Worm (Caenorhabditis elegans) whole organism, L4 larva: ENCODE data around the gene cts-1.

Source experiments
- F10B5.3 ChIP-seq: sonication (generic microtip); optimal IDR thresholded peaks from 2 replicates; lab custom pipeline; 2016; ENCODE audit warnings: mild to moderate bottlenecking, missing genetic modification characterization, missing compliant biosample characterization
- F26F4.8 ChIP-seq: fragments of 200-800 bp; sonication (Bioruptor generic); conservative IDR thresholded peaks from 2 replicates; pipeline ENCODE4 v1.3.6; 2022; ENCODE audit warnings: missing genetic modification characterization, missing compliant biosample characterization
- F44E2.7 ChIP-seq: fragments of 200-800 bp; sonication (Bioruptor generic); IDR thresholded peaks from 2 replicates; pipeline ENCODE4 v2.1.2; 2022; ENCODE audit warnings: missing genetic modification characterization, missing compliant biosample characterization
- F49E8.2 ChIP-seq: sonication (generic microtip); optimal IDR thresholded peaks from 2 replicates; lab custom pipeline; 2016; ENCODE audit warnings: missing compliant biosample characterization, mild to moderate bottlenecking, missing genetic modification characterization, borderline replicate concordance
- R02D3.7 ChIP-seq: fragments of 150-350 bp; sonication (generic microtip); optimal IDR thresholded peaks from 3 replicates; lab custom pipeline; 2014; ENCODE audit warnings: missing biosample characterization, missing genetic modification characterization
- Y105C5A.15 ChIP-seq: fragments of 200-800 bp; sonication (Bioruptor generic); IDR thresholded peaks from 2 replicates; pipeline ENCODE4 v1.3.6; 2022; ENCODE audit warnings: missing genetic modification characterization, missing compliant biosample characterization
- Y48G9A.11 ChIP-seq: fragments of 200-800 bp; sonication (Bioruptor generic); IDR thresholded peaks from 2 replicates; pipeline ENCODE4 v1.3.6; 2022; ENCODE audit warnings: missing genetic modification reagents, missing genetic modification characterization, missing compliant biosample characterization
- Y5F2A.4 ChIP-seq: fragments of 200-800 bp; sonication (Bioruptor generic); optimal IDR thresholded peaks from 2 replicates; lab custom pipeline; 2018; ENCODE audit warnings: mild to moderate bottlenecking, missing genetic modification characterization, missing compliant biosample characterization
- Y75B8A.6 ChIP-seq: fragments of 200-800 bp; sonication (Bioruptor generic); IDR thresholded peaks from 2 replicates; pipeline ENCODE4 v1.3.6; 2022; ENCODE audit warnings: missing genetic modification reagents, missing genetic modification characterization, missing compliant biosample characterization
- ZK546.5 ChIP-seq, 2 experiments: sonication (generic microtip); optimal IDR thresholded peaks; 2 replicates each; lab custom pipeline; 2017; ENCODE audit warnings: missing biosample characterization in 2 of 2, missing genetic modification characterization in 2 of 2
- aha-1 ChIP-seq: fragments of 150-350 bp; peaks from one replicate; lab custom pipeline; 2014; ENCODE audit warnings: missing biosample characterization, missing genetic modification characterization
- aly-2 ChIP-seq: sonication (generic microtip); optimal IDR thresholded peaks from 2 replicates; lab custom pipeline; 2018; ENCODE audit warnings: missing biosample characterization, missing genetic modification characterization
- ama-1 ChIP-seq: fragments of 150-350 bp; optimal IDR thresholded peaks from 2 replicates; lab custom pipeline; 2014; ENCODE audit warnings: inconsistent platforms, mixed read lengths
- arid-1 ChIP-seq: fragments of 200-800 bp; sonication (Bioruptor generic); conservative IDR thresholded peaks from 2 replicates; pipeline ENCODE4 v1.3.6; 2022; ENCODE audit warnings: missing genetic modification reagents, missing genetic modification characterization, missing compliant biosample characterization
- ceh-62 ChIP-seq: sonication (generic microtip); optimal IDR thresholded peaks from 2 replicates; lab custom pipeline; 2017; ENCODE audit warnings: missing biosample characterization, missing genetic modification characterization
- ceh-82 ChIP-seq: sonication (generic microtip); optimal IDR thresholded peaks from 2 replicates; lab custom pipeline; 2017; ENCODE audit warnings: missing biosample characterization, missing genetic modification characterization
- daf-12 ChIP-seq: fragments of 150-350 bp; optimal IDR thresholded peaks from 2 replicates; lab custom pipeline; 2014; ENCODE audit warnings: missing biosample characterization, missing genetic modification reagents, missing genetic modification characterization
- daf-19 ChIP-seq: fragments of 200-800 bp; sonication (Bioruptor generic); conservative IDR thresholded peaks from 2 replicates; pipeline ENCODE4 v1.3.6; 2022; ENCODE audit warnings: missing genetic modification characterization, missing compliant biosample characterization
- dmd-9 ChIP-seq: fragments of 200-800 bp; sonication (Bioruptor generic); IDR thresholded peaks from 2 replicates; pipeline ENCODE4 v1.3.6; 2022; ENCODE audit warnings: missing genetic modification reagents, missing genetic modification characterization, missing compliant biosample characterization
- duxl-1 ChIP-seq: sonication (generic microtip); optimal IDR thresholded peaks from 2 replicates; lab custom pipeline; 2016; ENCODE audit warnings: mild to moderate bottlenecking, missing genetic modification characterization, moderate library complexity, missing compliant biosample characterization; ENCODE audit not compliant: poor library complexity
- dve-1 ChIP-seq: sonication (generic microtip); optimal IDR thresholded peaks from 2 replicates; lab custom pipeline; 2017; ENCODE audit warnings: antibody characterized with exemption, mild to moderate bottlenecking, missing genetic modification characterization, missing compliant biosample characterization; ENCODE audit not compliant: insufficient read depth
- gei-8 ChIP-seq: fragments of 200-800 bp; sonication (Bioruptor generic); optimal IDR thresholded peaks from 2 replicates; lab custom pipeline; 2018; ENCODE audit warnings: mild to moderate bottlenecking, missing genetic modification characterization, missing compliant biosample characterization
- lim-7 ChIP-seq: fragments of 200-800 bp; sonication (Bioruptor generic); IDR thresholded peaks from 2 replicates; pipeline ENCODE4 v1.3.6; 2022; ENCODE audit warnings: missing genetic modification characterization, missing compliant biosample characterization
- lin-13 ChIP-seq: fragments of 150-350 bp; optimal IDR thresholded peaks from 2 replicates; lab custom pipeline; 2014; ENCODE audit warnings: missing biosample characterization, missing genetic modification reagents, missing genetic modification characterization
- lin-15B ChIP-seq: fragments of 150-350 bp; sonication (generic microtip); optimal IDR thresholded peaks from 3 replicates; lab custom pipeline; 2014; ENCODE audit warnings: missing biosample characterization, missing genetic modification characterization
- lin-29 ChIP-seq: fragments of 200-800 bp; sonication (Bioruptor generic); IDR thresholded peaks from 2 replicates; pipeline ENCODE4 v1.3.6; 2022; ENCODE audit warnings: missing genetic modification reagents, missing genetic modification characterization, missing compliant biosample characterization
- madf-9 ChIP-seq: fragments of 200-800 bp; sonication (Bioruptor generic); conservative IDR thresholded peaks from 2 replicates; pipeline ENCODE4 v1.3.6; 2022; ENCODE audit warnings: missing genetic modification reagents, missing genetic modification characterization, missing compliant biosample characterization
- mdl-1 ChIP-seq, 2 experiments: fragments of 150-350 bp in 1 of 2; sonication (generic microtip) in 1 of 2; optimal IDR thresholded peaks; 2 replicates each; lab custom pipeline; 2014 to 2017; ENCODE audit warnings: missing biosample characterization in 2 of 2, missing genetic modification characterization in 2 of 2
- mxl-2 ChIP-seq: fragments of 200-800 bp; sonication (Bioruptor generic); conservative IDR thresholded peaks from 2 replicates; pipeline ENCODE4 v1.3.6; 2022; ENCODE audit warnings: missing genetic modification reagents, missing genetic modification characterization, missing compliant biosample characterization
- mxl-3 ChIP-seq: fragments of 200-800 bp; sonication (Bioruptor generic); optimal IDR thresholded peaks from 2 replicates; lab custom pipeline; 2018; ENCODE audit warnings: mild to moderate bottlenecking, missing genetic modification characterization, missing compliant biosample characterization
- nhr-10 ChIP-seq: fragments of 150-350 bp; optimal IDR thresholded peaks from 2 replicates; lab custom pipeline; 2014; ENCODE audit warnings: missing biosample characterization, missing genetic modification characterization
- nhr-102 ChIP-seq: sonication (generic microtip); optimal IDR thresholded peaks from 2 replicates; lab custom pipeline; 2016; ENCODE audit warnings: mild to moderate bottlenecking, missing genetic modification characterization, moderate library complexity, missing compliant biosample characterization
- nhr-11 ChIP-seq: fragments of 150-350 bp; optimal IDR thresholded peaks from 2 replicates; lab custom pipeline; 2014; ENCODE audit warnings: missing biosample characterization, missing genetic modification characterization
- nhr-111 ChIP-seq: fragments of 200-800 bp; sonication (Bioruptor generic); optimal IDR thresholded peaks from 2 replicates; lab custom pipeline; 2018; ENCODE audit warnings: mild to moderate bottlenecking, missing genetic modification characterization, missing compliant biosample characterization
- nhr-237 ChIP-seq: sonication (generic microtip); optimal IDR thresholded peaks from 2 replicates; lab custom pipeline; 2017; ENCODE audit warnings: missing biosample characterization, missing genetic modification characterization
- nhr-41 ChIP-seq: fragments of 200-800 bp; sonication (Bioruptor generic); IDR thresholded peaks from 2 replicates; pipeline ENCODE4 v1.3.6; 2022; ENCODE audit warnings: missing genetic modification reagents, missing genetic modification characterization, missing compliant biosample characterization
- nhr-48 ChIP-seq: sonication (generic microtip); optimal IDR thresholded peaks from 2 replicates; lab custom pipeline; 2016; ENCODE audit warnings: mild to moderate bottlenecking, missing genetic modification characterization, missing compliant biosample characterization
- nhr-76 ChIP-seq: fragments of 150-350 bp; optimal IDR thresholded peaks from 2 replicates; lab custom pipeline; 2014; ENCODE audit warnings: missing biosample characterization, missing genetic modification characterization
- pha-4 ChIP-seq, 2 experiments: fragments of 150-350 bp in 1 of 2; fragments of 200-800 bp in 1 of 2; sonication (Bioruptor generic) in 1 of 2; IDR thresholded peaks in 1 of 2; optimal IDR thresholded peaks in 1 of 2; 2 replicates each; pipeline versions ENCODE4 v1.3.6 to Lab custom; 2014 to 2022; ENCODE audit warnings: missing genetic modification characterization in 2 of 2, missing genetic modification reagents in 2 of 2, missing biosample characterization in 1 of 2, missing compliant biosample characterization in 1 of 2
- php-3 ChIP-seq: fragments of 200-800 bp; sonication (Bioruptor generic); IDR thresholded peaks from 2 replicates; pipeline ENCODE4 v1.3.6; 2022; ENCODE audit warnings: missing genetic modification reagents, missing genetic modification characterization, missing compliant biosample characterization
- saeg-2 ChIP-seq: fragments of 200-800 bp; sonication (Bioruptor generic); IDR thresholded peaks from 2 replicates; pipeline ENCODE4 v1.3.6; 2022; ENCODE audit warnings: missing genetic modification reagents, missing genetic modification characterization, missing compliant biosample characterization
- sdz-12 ChIP-seq: fragments of 200-800 bp; sonication (Bioruptor generic); optimal IDR thresholded peaks from 2 replicates; lab custom pipeline; 2018; ENCODE audit warnings: mild to moderate bottlenecking, missing genetic modification characterization, missing compliant biosample characterization
- set-16 ChIP-seq: fragments of 200-800 bp; sonication (Bioruptor generic); IDR thresholded peaks from 2 replicates; pipeline ENCODE4 v1.3.6; 2022; ENCODE audit warnings: missing genetic modification reagents, missing genetic modification characterization, missing compliant biosample characterization
- snpc-1.2 ChIP-seq: fragments of 200-800 bp; sonication (Bioruptor generic); IDR thresholded peaks from 2 replicates; pipeline ENCODE4 v1.3.6; 2022; ENCODE audit warnings: missing genetic modification reagents, missing genetic modification characterization, missing compliant biosample characterization
- spr-1 ChIP-seq: sonication (generic microtip); optimal IDR thresholded peaks from 2 replicates; lab custom pipeline; 2016; ENCODE audit warnings: mild to moderate bottlenecking, missing genetic modification characterization, missing compliant biosample characterization
- spr-3 ChIP-seq: fragments of 200-800 bp; sonication (Bioruptor generic); optimal IDR thresholded peaks from 2 replicates; lab custom pipeline; 2018; ENCODE audit warnings: mild to moderate bottlenecking, missing genetic modification characterization, missing compliant biosample characterization
- unc-39 ChIP-seq: sonication (generic microtip); optimal IDR thresholded peaks from 2 replicates; lab custom pipeline; 2017; ENCODE audit warnings: missing biosample characterization, missing genetic modification characterization
- vab-7 ChIP-seq: fragments of 200-800 bp; sonication (Bioruptor generic); IDR thresholded peaks from 2 replicates; pipeline ENCODE4 v1.3.6; 2022; ENCODE audit warnings: missing genetic modification reagents, missing genetic modification characterization, missing compliant biosample characterization
- zfp-3 ChIP-seq: fragments of 200-800 bp; sonication (Bioruptor generic); conservative IDR thresholded peaks from 2 replicates; pipeline ENCODE4 v1.3.6; 2022; ENCODE audit warnings: missing genetic modification reagents, missing genetic modification characterization, missing compliant biosample characterization
- zip-11 ChIP-seq: fragments of 200-800 bp; sonication (Bioruptor generic); IDR thresholded peaks from 2 replicates; pipeline ENCODE4 v1.3.6; 2022; ENCODE audit warnings: missing genetic modification characterization, missing compliant biosample characterization
- ztf-11 ChIP-seq: fragments of 150-350 bp; optimal IDR thresholded peaks from 2 replicates; lab custom pipeline; 2014; ENCODE audit warnings: missing biosample characterization, missing genetic modification characterization

The cts-1 gene

ce11 chrIII:10214540-10214979 lies 1.9 kb downstream of the cts-1 start (continued):
- TF ChIP-seq aly-2, result no peak
- no peak for TF ChIP-seq mdl-1 (tag; optimal IDR thresholded peaks at IDR 0.05; lab: Kevin White, UChicago)
- TF ChIP-seq vab-7 (GFP tag; lab: Robert Waterston, UW), result no peak
- TF ChIP-seq ztf-11, result no peak
- TF ChIP-seq daf-19, result no peak
- TF ChIP-seq spr-1, result peak; percentile 56
- no peak for TF ChIP-seq unc-39 (tag; lab: Kevin White, UChicago)
- TF ChIP-seq zip-11 (GFP tag; lab: Robert Waterston, UW), result no peak
- TF ChIP-seq set-16, result peak; percentile 27; the same call in 1 of the 2 replicates
- no peak for TF ChIP-seq nhr-76
- TF ChIP-seq nhr-111, result no peak
- peak; percentile 43 for TF ChIP-seq lin-13 (GFP tag; lab: Kevin White, UChicago)
- TF ChIP-seq nhr-10 (tag; lab: Kevin White, UChicago), result peak; percentile 85
- 0 out of 2 replicates have a peak, but pooled peaks have one; percentile 32 for TF ChIP-seq lim-7 (GFP tag; lab: Robert Waterston, UW)
- no peak for TF ChIP-seq nhr-11
- TF ChIP-seq php-3 (GFP tag; lab: Robert Waterston, UW), result 0 out of 2 replicates have a peak, but pooled peaks have one; percentile 63
- peak; percentile 79 for TF ChIP-seq madf-9 (GFP tag; lab: Robert Waterston, UW)
- TF ChIP-seq F44E2.7, result no peak
- no peak for TF ChIP-seq mxl-3 (GFP tag; lab: Kevin White, UChicago)
- TF ChIP-seq Y105C5A.15, result peak; percentile 90
- no peak for TF ChIP-seq lin-29 (GFP tag; lab: Robert Waterston, UW)
- TF ChIP-seq nhr-48 (tag; lab: Kevin White, UChicago), result peak; percentile 65
- peak; percentile 90 for TF ChIP-seq ama-1 (lab: Kevin White, UChicago)
- TF ChIP-seq F26F4.8 (GFP tag; lab: Robert Waterston, UW), result 0 out of 2 replicates have a peak, but pooled peaks have one; percentile 48
- TF ChIP-seq nhr-41 (GFP tag; lab: Robert Waterston, UW), result 0 out of 2 replicates have a peak, but pooled peaks have one; percentile 19
- TF ChIP-seq F10B5.3 (tag; lab: Kevin White, UChicago), result peak; percentile 33
- TF ChIP-seq nhr-102, result peak; percentile 79
- TF ChIP-seq F49E8.2 (tag; lab: Kevin White, UChicago), result peak; percentile 19
- TF ChIP-seq zfp-3, result peak; percentile 99
- TF ChIP-seq gei-8 (GFP tag; lab: Kevin White, UChicago), result peak; percentile 52
- TF ChIP-seq mxl-2 (GFP tag; lab: Robert Waterston, UW), result no peak
- no peak for TF ChIP-seq ceh-62 (tag; lab: Kevin White, UChicago)
- no peak for TF ChIP-seq daf-12 (tag; lab: Kevin White, UChicago)
- TF ChIP-seq aha-1 (tag; lab: Kevin White, UChicago), result no peak
- 0 out of 2 replicates have a peak, but pooled peaks have one; percentile 58 for TF ChIP-seq snpc-1.2 (GFP tag; lab: Robert Waterston, UW)
- TF ChIP-seq Y5F2A.4 (GFP tag; lab: Kevin White, UChicago), result peak; percentile 2
- TF ChIP-seq R02D3.7 (tag; lab: Kevin White, UChicago), result no peak
- TF ChIP-seq spr-3 (GFP tag; lab: Kevin White, UChicago), result peak; percentile 80
- TF ChIP-seq Y48G9A.11, result peak; percentile 70
- TF ChIP-seq sdz-12 (GFP tag; lab: Kevin White, UChicago), result peak; percentile 86
- peak; percentile 87 for TF ChIP-seq dve-1 (tag; lab: Kevin White, UChicago)
- no peak for TF ChIP-seq lin-15B (tag; lab: Kevin White, UChicago)
- no peak for TF ChIP-seq nhr-237
- TF ChIP-seq Y75B8A.6, result peak; percentile 93
- 0 out of 2 replicates have a peak, but pooled peaks have one; percentile 43 for TF ChIP-seq saeg-2
- peak; percentile 77 for TF ChIP-seq dmd-9 (GFP tag; lab: Robert Waterston, UW)
- TF ChIP-seq ceh-82 (tag; lab: Kevin White, UChicago), result no peak
- TF ChIP-seq duxl-1, result peak; percentile 40
- no peak for TF ChIP-seq ZK546.5 (tag; optimal IDR thresholded peaks at IDR 0.05; lab: Kevin White, UChicago)
- TF ChIP-seq arid-1 (GFP tag; lab: Robert Waterston, UW), result peak; percentile 70
- TF ChIP-seq pha-4 (GFP tag; IDR thresholded peaks at IDR 0.05; lab: Robert Waterston, UW), result peak; percentile 83
- no peak for TF ChIP-seq pha-4 (tag; optimal IDR thresholded peaks at IDR 0.05; lab: Kevin White, UChicago)
